Worm (Caenorhabditis elegans): ENCODE results near the gene lgc-18.
A peak's percentile ranks its signal among the peaks of the same experiment; 100 is the strongest.

The lgc-18 gene

ce11 chrX:12168765-12169164 is 43.4 kb downstream of the lgc-18 start:
- TF ChIP-seq unc-120 (tag; optimal IDR thresholded peaks at IDR 0.05; ENCODE audit: poor library complexity, severe bottlenecking) (no peak), snpc-4 (tag; optimal IDR thresholded peaks at IDR 0.05) (no peak), lsy-2 (tag; optimal IDR thresholded peaks at IDR 0.05) (no peak), blmp-1 (tag; optimal IDR thresholded peaks at IDR 0.05) (no peak), ces-1 (GFP tag; optimal IDR thresholded peaks at IDR 0.05) (peak; percentile 69)

DNA sequence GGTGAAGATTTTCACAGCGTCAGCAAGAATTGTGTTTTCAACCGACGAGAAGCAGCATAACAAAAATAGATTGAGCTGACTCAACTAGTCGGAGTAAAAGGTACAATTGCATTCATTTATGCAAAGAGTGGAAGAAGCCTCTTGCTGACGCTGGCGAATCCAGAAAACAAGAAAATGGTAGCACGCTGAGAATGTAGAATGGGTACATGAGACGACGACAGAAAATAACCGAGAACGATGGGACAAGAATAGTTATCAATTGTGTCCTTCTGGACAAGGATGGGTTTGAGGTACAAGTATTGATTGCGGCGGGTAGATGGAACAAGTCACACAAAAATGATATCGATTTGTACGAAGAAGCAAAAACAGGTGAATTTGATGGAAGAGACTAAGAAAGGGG is 44.0 kb downstream of the lgc-18 start:
- TF ChIP-seq mls-2 (tag; optimal IDR thresholded peaks at IDR 0.05): no peak
- TF ChIP-seq ceh-83 (GFP tag; optimal IDR thresholded peaks at IDR 0.05): peak; percentile 50
- TF ChIP-seq elt-1 (tag; optimal IDR thresholded peaks at IDR 0.05; ENCODE audit: borderline replicate concordance, insufficient read depth): no peak
- no peak for TF ChIP-seq mab-5 (tag; optimal IDR thresholded peaks at IDR 0.05)
- no peak for TF ChIP-seq mep-1 (tag; optimal IDR thresholded peaks at IDR 0.05)

- TF ChIP-seq tbx-8 (GFP tag; optimal IDR thresholded peaks at IDR 0.05) (no peak), flh-1 (GFP tag; optimal IDR thresholded peaks at IDR 0.05) (no peak), sptf-1 (tag; optimal IDR thresholded peaks at IDR 0.05) (peak; percentile 66), mls-2 (tag; optimal IDR thresholded peaks at IDR 0.05) (peak; percentile 75), mep-1 (tag; optimal IDR thresholded peaks at IDR 0.05) (peak; percentile 81), sem-2 (GFP tag; optimal IDR thresholded peaks at IDR 0.05) (no peak), hlh-1 (tag; optimal IDR thresholded peaks at IDR 0.05) (peak; percentile 75), unc-120 (tag; optimal IDR thresholded peaks at IDR 0.05; ENCODE audit: poor library complexity, severe bottlenecking) (peak; percentile 94), cnd-1 (tag; optimal IDR thresholded peaks at IDR 0.05) (peak; percentile 42), nhr-2 (tag; optimal IDR thresholded peaks at IDR 0.05) (peak; percentile 76), nhr-28 (tag; optimal IDR thresholded peaks at IDR 0.05) (no peak), unc-62 (GFP tag; optimal IDR thresholded peaks at IDR 0.05) (peak; percentile 69), elt-3 (tag; optimal IDR thresholded peaks at IDR 0.05) (peak; percentile 18), ceh-83 (GFP tag; optimal IDR thresholded peaks at IDR 0.05) (peak; percentile 80), ceh-39 (tag; optimal IDR thresholded peaks at IDR 0.05) (peak; percentile 33), mab-5 (tag; optimal IDR thresholded peaks at IDR 0.05) (no peak), pha-4 (tag; optimal IDR thresholded peaks at IDR 0.05) (peak; percentile 90), ztf-11 (tag; optimal IDR thresholded peaks at IDR 0.05) (peak; percentile 85), drap-1 (GFP tag; optimal IDR thresholded peaks at IDR 0.05) (peak; percentile 55), lin-13 (tag; optimal IDR thresholded peaks at IDR 0.05) (peak; percentile 78), ces-1 (GFP tag; optimal IDR thresholded peaks at IDR 0.05) (peak; percentile 54), blmp-1 (tag; optimal IDR thresholded peaks at IDR 0.05) (no peak), lin-32 (GFP tag; optimal IDR thresholded peaks at IDR 0.05) (no peak), ceh-43 (GFP tag; optimal IDR thresholded peaks at IDR 0.05) (no peak), elt-1 (tag; optimal IDR thresholded peaks at IDR 0.05; ENCODE audit: borderline replicate concordance, insufficient read depth) (peak; percentile 32), M03D4.4 (tag; optimal IDR thresholded peaks at IDR 0.05) (peak; percentile 53), lsy-2 (tag; optimal IDR thresholded peaks at IDR 0.05) (peak; percentile 58), zip-8 (tag; optimal IDR thresholded peaks at IDR 0.05) (peak; percentile 52), bed-3 (GFP tag; optimal IDR thresholded peaks at IDR 0.05) (no peak), nhr-76 (tag; optimal IDR thresholded peaks at IDR 0.05) (no peak), nhr-12 (tag; optimal IDR thresholded peaks at IDR 0.05) (no peak), unc-39 (tag; optimal IDR thresholded peaks at IDR 0.05) (no peak), ham-2 (GFP tag; optimal IDR thresholded peaks at IDR 0.05) (peak; percentile 87), snpc-4 (tag; optimal IDR thresholded peaks at IDR 0.05) (no peak), nhr-237 (tag; optimal IDR thresholded peaks at IDR 0.05) (peak; percentile 66)
Observed at ce11 chrX:12171631-12172348, 46.4 kb downstream of the lgc-18 start, which contains the start of gene F57G12.1. Gene F57G12.1, minus strand, starts transcription at chrX:12171681.
